Worm (Caenorhabditis elegans) whole organism, L1 larva: ENCODE results near the gene F42A6.1.

ENCODE experiments used
- alr-1 ChIP-seq: fragments of 200-800 bp; sonication (Bioruptor generic); optimal IDR thresholded peaks from 2 replicates; lab custom pipeline; 2018; ENCODE audit warnings: borderline replicate concordance, mild to moderate bottlenecking, missing genetic modification characterization, missing compliant biosample characterization
- lin-13 ChIP-seq: fragments of 150-350 bp; optimal IDR thresholded peaks from 2 replicates; lab custom pipeline; 2014; ENCODE audit warnings: missing biosample characterization, missing genetic modification reagents, missing genetic modification characterization
- tbx-2 ChIP-seq: sonication (generic microtip); optimal IDR thresholded peaks from 2 replicates; lab custom pipeline; 2016; ENCODE audit warnings: missing genetic modification characterization, missing compliant biosample characterization

- TF ChIP-seq lin-13 (no peak), tbx-2 (tag; lab: Kevin White, UChicago) (no peak), alr-1 (tag; lab: Kevin White, UChicago) (no peak)
These were observed 40.7 kb downstream of the F42A6.1 start, which contains the start of gene C04C3.14 for ce11 chrIV:3395581-3395980.
